Fruit fly (Drosophila melanogaster) whole organism, embryonic: ENCODE data around the gene fzy.

ENCODE experiments used
- Aef1 ChIP-seq: fragments of 200-800 bp; sonication (Bioruptor generic); IDR thresholded peaks from 3 replicates; pipeline ENCODE4 v1.3.6; 2022; ENCODE audit warnings: missing biosample characterization, missing genetic modification characterization
- Atf-2 ChIP-seq: fragments of 200-800 bp; sonication (Bioruptor generic); optimal IDR thresholded peaks from 2 replicates; lab custom pipeline; 2016; ENCODE audit warnings: missing biosample characterization, missing genetic modification characterization
- Atf6 ChIP-seq: fragments of 200-800 bp; sonication (Bioruptor generic); IDR thresholded peaks from 2 replicates; pipeline ENCODE4 v1.3.6; 2022; ENCODE audit warnings: missing biosample characterization, missing genetic modification characterization
- CG11247 ChIP-seq: fragments of 200-800 bp; sonication (Bioruptor generic); IDR thresholded peaks from 2 replicates; pipeline ENCODE4 v1.3.6; 2022; ENCODE audit warnings: missing biosample characterization, missing genetic modification characterization
- CG11456 ChIP-seq: fragments of 200-800 bp; sonication (Bioruptor generic); IDR thresholded peaks from 3 replicates; pipeline ENCODE4 v1.3.6; 2022; ENCODE audit warnings: missing biosample characterization, missing genetic modification characterization
- CG11695 ChIP-seq: fragments of 200-800 bp; sonication (Bioruptor generic); IDR thresholded peaks from 3 replicates; pipeline ENCODE4 v1.3.6; 2022; ENCODE audit warnings: missing biosample characterization, missing genetic modification characterization
- CG12299 ChIP-seq: fragments of 200-800 bp; sonication (Bioruptor generic); optimal IDR thresholded peaks from 2 replicates; lab custom pipeline; 2018; ENCODE audit warnings: missing biosample characterization, mild to moderate bottlenecking, missing genetic modification characterization
- CG13775 ChIP-seq: fragments of 200-800 bp; sonication (Bioruptor generic); optimal IDR thresholded peaks from 3 replicates; lab custom pipeline; 2017; ENCODE audit warnings: missing biosample characterization, mild to moderate bottlenecking, missing genetic modification characterization
- CG1603 ChIP-seq: fragments of 200-800 bp; sonication (Bioruptor generic); optimal IDR thresholded peaks from 2 replicates; lab custom pipeline; 2019; ENCODE audit warnings: missing biosample characterization, mild to moderate bottlenecking, missing genetic modification characterization, moderate library complexity
- CG1647 ChIP-seq: fragments of 200-800 bp; sonication (Bioruptor generic); optimal IDR thresholded peaks from 3 replicates; lab custom pipeline; 2016; ENCODE audit warnings: missing biosample characterization, missing genetic modification characterization
- CG16779 ChIP-seq: fragments of 200-800 bp; sonication (Bioruptor generic); IDR thresholded peaks from 2 replicates; pipeline ENCODE4 v1.3.6; 2022; ENCODE audit warnings: missing biosample characterization, missing genetic modification characterization
- CG16813 ChIP-seq: fragments of 200-800 bp; sonication (Bioruptor generic); IDR thresholded peaks from 3 replicates; pipeline ENCODE4 v1.3.6; 2022; ENCODE audit warnings: missing biosample characterization, missing genetic modification characterization; ENCODE audit not compliant: partially characterized antibody
- CG17361 ChIP-seq: fragments of 200-800 bp; sonication (Bioruptor generic); IDR thresholded peaks from 3 replicates; pipeline ENCODE4 v1.3.6; 2022; ENCODE audit warnings: missing biosample characterization, missing genetic modification characterization
- CG17612 ChIP-seq: fragments of 200-800 bp; sonication (Bioruptor generic); IDR thresholded peaks from 2 replicates; pipeline ENCODE4 v1.3.6; 2022; ENCODE audit warnings: missing biosample characterization, missing genetic modification characterization
- CG17912 ChIP-seq: fragments of 200-800 bp; sonication (Bioruptor generic); optimal IDR thresholded peaks from 2 replicates; lab custom pipeline; 2018; ENCODE audit warnings: missing biosample characterization, mild to moderate bottlenecking, missing genetic modification characterization
- CG2199 ChIP-seq: fragments of 200-800 bp; sonication (Bioruptor generic); IDR thresholded peaks from 3 replicates; pipeline ENCODE4 v1.3.6; 2022; ENCODE audit warnings: missing biosample characterization, missing genetic modification characterization
- CG30431 ChIP-seq: fragments of 200-800 bp; sonication (Bioruptor generic); optimal IDR thresholded peaks from 2 replicates; lab custom pipeline; 2017; ENCODE audit warnings: missing biosample characterization, missing genetic modification characterization
- CG32532 ChIP-seq: fragments of 200-800 bp; sonication (Bioruptor generic); IDR thresholded peaks from 2 replicates; pipeline ENCODE4 v1.3.6; 2022; ENCODE audit warnings: missing biosample characterization, missing genetic modification characterization
- CG33557 ChIP-seq: fragments of 200-800 bp; sonication (Bioruptor generic); optimal IDR thresholded peaks from 2 replicates; lab custom pipeline; 2019; ENCODE audit warnings: missing biosample characterization, mild to moderate bottlenecking, missing genetic modification characterization, moderate library complexity
- CG3726 ChIP-seq: fragments of 200-800 bp; sonication (Bioruptor generic); IDR thresholded peaks from 3 replicates; pipeline ENCODE4, ENCODE4 v1.3.6; 2022; ENCODE audit warnings: missing biosample characterization, missing genetic modification characterization
- CG3847 ChIP-seq: fragments of 200-800 bp; sonication (Bioruptor generic); IDR thresholded peaks from 2 replicates; pipeline ENCODE4 v1.3.6; 2022; ENCODE audit warnings: missing biosample characterization, missing genetic modification characterization
- CG4328 ChIP-seq: fragments of 200-800 bp; sonication (Bioruptor generic); optimal IDR thresholded peaks from 3 replicates; lab custom pipeline; 2017; ENCODE audit warnings: missing biosample characterization, missing genetic modification reagents, missing genetic modification characterization
- CG4730 ChIP-seq: fragments of 200-800 bp; sonication (Bioruptor generic); IDR thresholded peaks from 2 replicates; pipeline ENCODE4 v1.3.6; 2022; ENCODE audit warnings: missing biosample characterization, missing genetic modification characterization
- CG5180 ChIP-seq: fragments of 200-800 bp; sonication (Bioruptor generic); optimal IDR thresholded peaks from 3 replicates; lab custom pipeline; 2017; ENCODE audit warnings: missing biosample characterization, missing genetic modification characterization, mild to moderate bottlenecking, moderate library complexity, missing genetic modification reagents
- CG7556 ChIP-seq: fragments of 200-800 bp; sonication (Bioruptor generic); optimal IDR thresholded peaks from 2 replicates; lab custom pipeline; 2017; ENCODE audit warnings: missing biosample characterization, mild to moderate bottlenecking, missing genetic modification characterization
- CG7745 ChIP-seq: fragments of 200-800 bp; sonication (Bioruptor generic); optimal IDR thresholded peaks from 2 replicates; lab custom pipeline; 2018; ENCODE audit warnings: missing biosample characterization, mild to moderate bottlenecking, missing genetic modification characterization, moderate library complexity
- CG7786 ChIP-seq: fragments of 200-800 bp; sonication (Bioruptor generic); optimal IDR thresholded peaks from 2 replicates; lab custom pipeline; 2016; ENCODE audit warnings: missing biosample characterization, missing genetic modification characterization
- CG8290 ChIP-seq, 3 experiments: fragments of 200-800 bp; sonication (Bioruptor generic); optimal IDR thresholded peaks; 2 replicates each; lab custom pipeline; 2016 to 2019; ENCODE audit warnings: missing biosample characterization in 3 of 3, missing genetic modification characterization in 3 of 3, mild to moderate bottlenecking in 2 of 3, moderate library complexity in 1 of 3
- CG8924 ChIP-seq: fragments of 200-800 bp; optimal IDR thresholded peaks from 3 replicates; lab custom pipeline; 2019; ENCODE audit warnings: missing biosample characterization, mild to moderate bottlenecking, missing genetic modification characterization, moderate library complexity
- CkIIα-i1 ChIP-seq: fragments of 200-800 bp; sonication (Bioruptor generic); IDR thresholded peaks from 2 replicates; pipeline ENCODE4 v1.3.6; 2022; ENCODE audit warnings: missing biosample characterization, missing genetic modification characterization
- Doc2 ChIP-seq: fragments of 200-800 bp; sonication (Bioruptor generic); IDR thresholded peaks from 2 replicates; pipeline ENCODE4 v1.3.6; 2022; ENCODE audit warnings: missing biosample characterization, missing genetic modification characterization
- GATAe ChIP-seq: fragments of 200-800 bp; sonication (Bioruptor generic); conservative IDR thresholded peaks from 2 replicates; pipeline ENCODE4 v1.3.6; 2022; ENCODE audit warnings: missing biosample characterization, missing genetic modification characterization
- Med ChIP-seq: fragments of 200-800 bp; sonication (Bioruptor generic); peaks from one replicate; lab custom pipeline; 2016; ENCODE audit warnings: missing biosample characterization, missing genetic modification characterization, mild to moderate bottlenecking, inconsistent platforms, moderate library complexity
- NC2β ChIP-seq: fragments of 200-800 bp; sonication (Bioruptor generic); optimal IDR thresholded peaks from 2 replicates; lab custom pipeline; 2016; ENCODE audit warnings: missing biosample characterization, missing genetic modification characterization
- Optix ChIP-seq: fragments of 200-800 bp; sonication (Bioruptor generic); IDR thresholded peaks from 3 replicates; pipeline ENCODE4 v1.3.6; 2022; ENCODE audit warnings: missing biosample characterization, missing genetic modification characterization
- Rfx ChIP-seq: fragments of 200-800 bp; sonication (Bioruptor generic); IDR thresholded peaks from 2 replicates; pipeline ENCODE4 v1.3.6; 2022; ENCODE audit warnings: missing biosample characterization, missing genetic modification characterization
- Sox100B ChIP-seq: fragments of 200-800 bp; sonication (Bioruptor generic); optimal IDR thresholded peaks from 3 replicates; lab custom pipeline; 2018; ENCODE audit warnings: missing biosample characterization, mild to moderate bottlenecking, missing genetic modification characterization
- Trl ChIP-seq, 3 experiments: fragments of >200 bp in 2 of 3; fragments of 200-800 bp in 1 of 3; sonication (Bioruptor generic) in 1 of 3; optimal IDR thresholded peaks; 2 replicates in 1 of 3; 3 replicates in 2 of 3; lab custom pipeline; 2016 to 2017; ENCODE audit warnings: missing biosample characterization in 1 of 3, missing genetic modification characterization in 1 of 3
- ab ChIP-seq: fragments of 200-800 bp; sonication (Bioruptor generic); optimal IDR thresholded peaks from 2 replicates; lab custom pipeline; 2016; ENCODE audit warnings: missing biosample characterization, missing genetic modification characterization
- al ChIP-seq: fragments of 200-800 bp; sonication (Bioruptor generic); IDR thresholded peaks from 2 replicates; pipeline ENCODE4 v1.3.6; 2022; ENCODE audit warnings: missing biosample characterization, missing genetic modification characterization
- ash1 ChIP-seq: fragments of 200-800 bp; sonication (Bioruptor generic); optimal IDR thresholded peaks from 2 replicates; lab custom pipeline; 2018; ENCODE audit warnings: missing biosample characterization, mild to moderate bottlenecking, missing genetic modification characterization
- ci ChIP-seq: fragments of 200-800 bp; sonication (Bioruptor generic); IDR thresholded peaks from 3 replicates; pipeline ENCODE4 v1.3.6; 2022; ENCODE audit warnings: missing biosample characterization, missing genetic modification characterization
- corto ChIP-seq: fragments of 200-800 bp; sonication (Bioruptor generic); optimal IDR thresholded peaks from 2 replicates; lab custom pipeline; 2016; ENCODE audit warnings: missing biosample characterization, mild to moderate bottlenecking, missing genetic modification characterization, moderate library complexity
- dpn ChIP-seq, 2 experiments: fragments of 200-800 bp; sonication (Bioruptor generic); optimal IDR thresholded peaks; 3 replicates each; lab custom pipeline; 2016; ENCODE audit warnings: missing biosample characterization in 2 of 2, missing genetic modification characterization in 2 of 2
- hbn ChIP-seq: fragments of 200-800 bp; sonication (Bioruptor generic); IDR thresholded peaks from 2 replicates; pipeline ENCODE4 v1.3.6; 2022; ENCODE audit warnings: missing biosample characterization, missing genetic modification characterization; ENCODE audit not compliant: partially characterized antibody
- hkb ChIP-seq, 2 experiments: fragments of 200-800 bp in 1 of 2; fragments of >200 bp in 1 of 2; sonication (Bioruptor generic) in 1 of 2; IDR thresholded peaks in 1 of 2; optimal IDR thresholded peaks in 1 of 2; 2 replicates each; pipeline versions ENCODE4 v1.3.6 to Lab custom; 2017 to 2022; ENCODE audit warnings: missing biosample characterization in 1 of 2, missing genetic modification characterization in 1 of 2
- ind ChIP-seq: fragments of 200-800 bp; sonication (Bioruptor generic); optimal IDR thresholded peaks from 3 replicates; lab custom pipeline; 2016; ENCODE audit warnings: missing biosample characterization, missing genetic modification characterization
- lmd ChIP-seq: fragments of 200-800 bp; sonication (Bioruptor generic); IDR thresholded peaks from 2 replicates; pipeline ENCODE4 v1.3.6; 2022; ENCODE audit warnings: missing biosample characterization, missing genetic modification characterization
- org-1 ChIP-seq: fragments of 200-800 bp; sonication (Bioruptor generic); optimal IDR thresholded peaks from 2 replicates; lab custom pipeline; 2017; ENCODE audit warnings: missing biosample characterization, missing genetic modification characterization
- sd ChIP-seq: fragments of 200-800 bp; sonication (Bioruptor generic); optimal IDR thresholded peaks from 3 replicates; lab custom pipeline; 2018; ENCODE audit warnings: missing biosample characterization, mild to moderate bottlenecking, missing genetic modification characterization, moderate library complexity
- twi ChIP-seq: fragments of 200-800 bp; optimal IDR thresholded peaks from 2 replicates; lab custom pipeline; 2019; ENCODE audit warnings: missing biosample characterization, mild to moderate bottlenecking, missing genetic modification characterization, moderate library complexity

fzy gene

DNA sequence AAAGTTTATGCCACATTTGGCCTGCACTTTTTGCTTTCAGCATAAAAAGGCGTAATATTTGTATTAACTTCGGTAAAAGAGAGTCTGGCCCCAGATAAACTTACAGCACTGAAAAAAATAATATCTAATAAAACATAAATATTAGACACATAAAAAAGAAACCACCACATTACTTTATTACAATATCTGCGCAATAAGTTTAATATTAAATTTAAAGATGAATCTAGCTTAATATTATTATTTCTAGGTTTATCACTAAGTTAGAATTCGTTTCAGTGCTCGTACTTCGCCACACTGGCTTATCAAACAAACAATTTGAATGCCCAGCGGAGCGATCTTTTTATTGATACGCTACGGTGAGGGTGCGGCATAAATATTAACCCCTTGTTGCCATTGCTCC lies 47.1 kb downstream of the fzy start (continued):
- TF ChIP-seq CG7745 (tag; lab: Kevin White, UChicago) = no peak
- no peak for TF ChIP-seq CG1647 (GFP tag; lab: Kevin White, UChicago)
- no peak for TF ChIP-seq CG16813 (GFP tag; lab: Robert Waterston, UW)
- TF ChIP-seq CG8924 (tag; lab: Kevin White, UChicago) = peak; percentile 35
- TF ChIP-seq CG11695 (GFP tag; lab: Robert Waterston, UW) = no peak
- no peak for TF ChIP-seq CG17612
- no peak for TF ChIP-seq CG17361
- no peak for TF ChIP-seq Optix (GFP tag; lab: Robert Waterston, UW)
- no peak for TF ChIP-seq CG17912
- no peak for TF ChIP-seq CG2199 (GFP tag; lab: Robert Waterston, UW)
- TF ChIP-seq CG4730 (GFP tag; lab: Robert Waterston, UW) = no peak
- TF ChIP-seq dpn (GFP tag; optimal IDR thresholded peaks at IDR 0.05; lab: Kevin White, UChicago) = no peak
- TF ChIP-seq Med (GFP tag; lab: Kevin White, UChicago) = no peak
- TF ChIP-seq Doc2 (GFP tag; lab: Robert Waterston, UW) = no peak
- TF ChIP-seq CG7786 = no peak
- TF ChIP-seq CG8290 (GFP tag; optimal IDR thresholded peaks at IDR 0.05; lab: Kevin White, UChicago) = no peak
- TF ChIP-seq CG8290 (tag; optimal IDR thresholded peaks at IDR 0.05; lab: Kevin White, UChicago) = no peak
- no peak for TF ChIP-seq CG13775 (GFP tag; lab: Kevin White, UChicago)
- TF ChIP-seq ab (GFP tag; lab: Kevin White, UChicago) = no peak
- no peak for TF ChIP-seq CG16779 (GFP tag; lab: Robert Waterston, UW)
- no peak for TF ChIP-seq Atf-2 (GFP tag; lab: Kevin White, UChicago)
- TF ChIP-seq corto = no peak
- TF ChIP-seq hkb (optimal IDR thresholded peaks at IDR 0.05; lab: Kevin White, UChicago) = no peak
- TF ChIP-seq hkb (GFP tag; IDR thresholded peaks at IDR 0.05; lab: Robert Waterston, UW) = no peak
- no peak for TF ChIP-seq CG11247 (GFP tag; lab: Robert Waterston, UW)
- TF ChIP-seq al (GFP tag; lab: Robert Waterston, UW) = no peak
- TF ChIP-seq ci (GFP tag; lab: Robert Waterston, UW) = peak; percentile 33; the same call in 1 of the 3 replicates
- TF ChIP-seq Aef1 (GFP tag; lab: Robert Waterston, UW) = no peak
- TF ChIP-seq Trl (optimal IDR thresholded peaks at IDR 0.05; lab: Kevin White, UChicago) = no peak
- TF ChIP-seq Trl (GFP tag; optimal IDR thresholded peaks at IDR 0.05; lab: Kevin White, UChicago) = no peak
- TF ChIP-seq CG3726 (GFP tag; lab: Robert Waterston, UW) = no peak
- no peak for TF ChIP-seq hbn (GFP tag; lab: Robert Waterston, UW)
- TF ChIP-seq CG12299 (tag; lab: Kevin White, UChicago) = no peak
- TF ChIP-seq sd (tag; lab: Kevin White, UChicago) = no peak
- no peak for TF ChIP-seq CG5180 (GFP tag; lab: Kevin White, UChicago)
- TF ChIP-seq GATAe = no peak
- no peak for TF ChIP-seq CG4328 (GFP tag; lab: Kevin White, UChicago)
- TF ChIP-seq Atf6 = no peak
- no peak for TF ChIP-seq Rfx (GFP tag; lab: Robert Waterston, UW)
- TF ChIP-seq Sox100B (GFP tag; lab: Kevin White, UChicago) = peak; percentile 29
- no peak for TF ChIP-seq CG33557 (GFP tag; lab: Kevin White, UChicago)
- no peak for TF ChIP-seq CG3847 (GFP tag; lab: Robert Waterston, UW)
- TF ChIP-seq ash1 (GFP tag; lab: Kevin White, UChicago) = no peak
- TF ChIP-seq lmd (GFP tag; lab: Robert Waterston, UW) = no peak
- no peak for TF ChIP-seq CG11456
- no peak for TF ChIP-seq ind (GFP tag; lab: Kevin White, UChicago)
- no peak for TF ChIP-seq NC2β (GFP tag; lab: Kevin White, UChicago)
- TF ChIP-seq org-1 (GFP tag; lab: Kevin White, UChicago) = no peak
- peak; percentile 18 for TF ChIP-seq CG7556 (GFP tag; lab: Kevin White, UChicago)
- no peak for TF ChIP-seq CkIIα-i1 (GFP tag; lab: Robert Waterston, UW)
- TF ChIP-seq twi = peak; percentile 13
- TF ChIP-seq CG30431 (GFP tag; lab: Kevin White, UChicago) = no peak
- TF ChIP-seq CG32532 (GFP tag; lab: Robert Waterston, UW) = peak; percentile 21; the same call in 1 of the 2 replicates
- no peak for TF ChIP-seq CG1603
